Fruit fly (Drosophila melanogaster) whole organism, adult: ENCODE data around the gene CG16888.

Experiments used
- CG11617 ChIP-seq: fragments of 200-800 bp; sonication (Bioruptor generic); optimal IDR thresholded peaks from 2 replicates; lab custom pipeline; 2017; ENCODE audit warnings: mild to moderate bottlenecking, missing biosample characterization, missing genetic modification reagents, missing genetic modification characterization
- CG12768 ChIP-seq: fragments of 200-800 bp; sonication (Bioruptor generic); optimal IDR thresholded peaks from 2 replicates; lab custom pipeline; 2017; ENCODE audit warnings: missing biosample characterization, missing genetic modification characterization, mild to moderate bottlenecking, moderate library complexity, missing genetic modification reagents
- CG14711 ChIP-seq: fragments of 200-800 bp; sonication (Bioruptor generic); optimal IDR thresholded peaks from 2 replicates; lab custom pipeline; 2018; ENCODE audit warnings: missing biosample characterization, mild to moderate bottlenecking, missing genetic modification characterization, moderate library complexity
- CG1620 ChIP-seq: fragments of 200-800 bp; sonication (Bioruptor generic); optimal IDR thresholded peaks from 2 replicates; lab custom pipeline; 2016; ENCODE audit warnings: missing biosample characterization, missing genetic modification characterization
- CG33017 ChIP-seq: fragments of 200-800 bp; sonication (Bioruptor generic); optimal IDR thresholded peaks from 2 replicates; lab custom pipeline; 2018; ENCODE audit warnings: missing biosample characterization, mild to moderate bottlenecking, missing genetic modification characterization, moderate library complexity
- CG5204 ChIP-seq: fragments of 200-800 bp; sonication (Bioruptor generic); optimal IDR thresholded peaks from 2 replicates; lab custom pipeline; 2016; ENCODE audit warnings: missing biosample characterization, missing genetic modification characterization
- CG7045 ChIP-seq: fragments of 200-800 bp; sonication (Bioruptor generic); optimal IDR thresholded peaks from 2 replicates; lab custom pipeline; 2017; ENCODE audit warnings: missing biosample characterization, mild to moderate bottlenecking, missing genetic modification characterization
- CG7101 ChIP-seq: fragments of 200-800 bp; sonication (Bioruptor generic); optimal IDR thresholded peaks from 2 replicates; lab custom pipeline; 2018; ENCODE audit warnings: missing biosample characterization, mild to moderate bottlenecking, missing genetic modification characterization, moderate library complexity
- Clk ChIP-seq: fragments of 200-800 bp; sonication (Bioruptor generic); optimal IDR thresholded peaks from 2 replicates; lab custom pipeline; 2017; ENCODE audit warnings: missing biosample characterization, missing genetic modification characterization
- Crg-1 ChIP-seq: fragments of 200-800 bp; sonication (Bioruptor generic); optimal IDR thresholded peaks from 2 replicates; lab custom pipeline; 2016; ENCODE audit warnings: missing biosample characterization, missing genetic modification characterization
- Hr96 ChIP-seq: fragments of 200-800 bp; sonication (Bioruptor generic); optimal IDR thresholded peaks from 2 replicates; lab custom pipeline; 2016; ENCODE audit warnings: missing biosample characterization, missing genetic modification characterization
- Mnt ChIP-seq: fragments of 200-800 bp; sonication (Bioruptor generic); optimal IDR thresholded peaks from 2 replicates; lab custom pipeline; 2016; ENCODE audit warnings: missing biosample characterization, mild to moderate bottlenecking, missing genetic modification characterization
- bab1 ChIP-seq: fragments of 200-800 bp; sonication (Bioruptor generic); optimal IDR thresholded peaks from 3 replicates; lab custom pipeline; 2019; ENCODE audit warnings: missing biosample characterization, mild to moderate bottlenecking, missing genetic modification characterization, moderate library complexity
- cic ChIP-seq: fragments of 200-800 bp; sonication (Bioruptor generic); optimal IDR thresholded peaks from 2 replicates; lab custom pipeline; 2017; ENCODE audit warnings: missing biosample characterization, mild to moderate bottlenecking, missing genetic modification characterization, moderate library complexity
- cnc ChIP-seq, 2 experiments: fragments of >200 bp; optimal IDR thresholded peaks; 2 replicates each; lab custom pipeline; 2017
- kay ChIP-seq: fragments of 200-800 bp; sonication (Bioruptor generic); peaks from one replicate; lab custom pipeline; 2016; ENCODE audit warnings: missing biosample characterization, missing genetic modification characterization, borderline replicate concordance
- ovo ChIP-seq: fragments of 200-800 bp; sonication (Bioruptor generic); optimal IDR thresholded peaks from 2 replicates; lab custom pipeline; 2016; ENCODE audit warnings: missing biosample characterization, missing genetic modification characterization
- pad ChIP-seq: fragments of 200-800 bp; sonication (Bioruptor generic); optimal IDR thresholded peaks from 3 replicates; lab custom pipeline; 2017; ENCODE audit warnings: missing biosample characterization, missing genetic modification characterization, mild to moderate bottlenecking, moderate library complexity, missing genetic modification reagents
- tj ChIP-seq: fragments of 200-800 bp; sonication (Bioruptor generic); optimal IDR thresholded peaks from 3 replicates; lab custom pipeline; 2017; ENCODE audit warnings: missing biosample characterization, mild to moderate bottlenecking, missing genetic modification characterization, moderate library complexity
- toe ChIP-seq: fragments of 200-800 bp; sonication (Bioruptor generic); optimal IDR thresholded peaks from 2 replicates; lab custom pipeline; 2016; ENCODE audit warnings: missing biosample characterization, missing genetic modification characterization

CG16888 gene

dm6 chr2L:13803805-13804560 lies 9.1 kb downstream of the CG16888 start:
- peak; percentile 90 for TF ChIP-seq kay (GFP tag; lab: Kevin White, UChicago)
- TF ChIP-seq CG1620 (GFP tag; lab: Kevin White, UChicago): no peak
- no peak for TF ChIP-seq cnc (optimal IDR thresholded peaks at IDR 0.05; lab: Kevin White, UChicago)

- TF ChIP-seq cnc (optimal IDR thresholded peaks at IDR 0.05; lab: Kevin White, UChicago) (peak in 1 of 2 experiments; percentile 37), CG12768 (peak; percentile 70), CG11617 (GFP tag; lab: Kevin White, UChicago) (no peak), Hr96 (no peak), ovo (GFP tag; lab: Kevin White, UChicago) (peak; percentile 23), tj (peak; percentile 32), CG7045 (GFP tag; lab: Kevin White, UChicago) (no peak), kay (GFP tag; lab: Kevin White, UChicago) (no peak), CG5204 (GFP tag; lab: Kevin White, UChicago) (no peak), Clk (GFP tag; lab: Kevin White, UChicago) (no peak), Crg-1 (GFP tag; lab: Kevin White, UChicago) (no peak), cic (GFP tag; lab: Kevin White, UChicago) (peak; percentile 52), toe (GFP tag; lab: Kevin White, UChicago) (no peak), pad (GFP tag; lab: Kevin White, UChicago) (no peak), bab1 (GFP tag; lab: Kevin White, UChicago) (no peak), CG33017 (tag; lab: Kevin White, UChicago) (peak; percentile 1), Mnt (GFP tag; lab: Kevin White, UChicago) (peak; percentile 11), CG14711 (tag; lab: Kevin White, UChicago) (no peak), CG7101 (tag; lab: Kevin White, UChicago) (no peak), CG1620 (GFP tag; lab: Kevin White, UChicago) (no peak)
Measured at dm6 chr2L:13803032-13803661, 9.9 kb downstream of the CG16888 start, which contains the start of gene CAH1. Gene CAH1 (plus strand): TSS chr2L:13803626.

- TF ChIP-seq CG12768: peak; percentile 58
- peak; percentile 35 for TF ChIP-seq Mnt (GFP tag; lab: Kevin White, UChicago)
- TF ChIP-seq cic (GFP tag; lab: Kevin White, UChicago): peak; percentile 51
- no peak for TF ChIP-seq cnc (optimal IDR thresholded peaks at IDR 0.05; lab: Kevin White, UChicago)
- TF ChIP-seq CG7045 (GFP tag; lab: Kevin White, UChicago): no peak
- TF ChIP-seq Hr96: no peak
- no peak for TF ChIP-seq CG5204 (GFP tag; lab: Kevin White, UChicago)
- no peak for TF ChIP-seq CG1620 (GFP tag; lab: Kevin White, UChicago)
- no peak for TF ChIP-seq Clk (GFP tag; lab: Kevin White, UChicago)
- TF ChIP-seq kay (GFP tag; lab: Kevin White, UChicago): no peak
Measured at dm6 chr2L:13802075-13802639, 10.9 kb downstream of the CG16888 start.

- TF ChIP-seq CG7101 (tag; lab: Kevin White, UChicago) (peak; percentile 61), CG11617 (GFP tag; lab: Kevin White, UChicago) (no peak), CG5204 (GFP tag; lab: Kevin White, UChicago) (no peak), Mnt (GFP tag; lab: Kevin White, UChicago) (no peak), kay (GFP tag; lab: Kevin White, UChicago) (no peak), cic (GFP tag; lab: Kevin White, UChicago) (peak; percentile 60), Hr96 (no peak), Crg-1 (GFP tag; lab: Kevin White, UChicago) (peak; percentile 12), CG12768 (peak; percentile 16), CG33017 (tag; lab: Kevin White, UChicago) (peak; percentile 40), CG7045 (GFP tag; lab: Kevin White, UChicago) (peak; percentile 47), CG1620 (GFP tag; lab: Kevin White, UChicago) (no peak)
Measured at dm6 chr2L:13801166-13801565, 11.9 kb downstream of the CG16888 start.

dm6 chr2L:13793405-13793804 lies 19.7 kb downstream of the CG16888 start, which contains the start of gene Sec71:
Gene Sec71 (plus strand): TSS chr2L:13793521.
- TF ChIP-seq CG5204 (GFP tag; lab: Kevin White, UChicago) (no peak), Crg-1 (GFP tag; lab: Kevin White, UChicago) (no peak), cnc (optimal IDR thresholded peaks at IDR 0.05; lab: Kevin White, UChicago) (no peak), pad (GFP tag; lab: Kevin White, UChicago) (no peak), Clk (GFP tag; lab: Kevin White, UChicago) (no peak), tj (peak; percentile 37), kay (GFP tag; lab: Kevin White, UChicago) (no peak), CG7045 (GFP tag; lab: Kevin White, UChicago) (no peak), Mnt (GFP tag; lab: Kevin White, UChicago) (no peak), Hr96 (no peak), CG7101 (tag; lab: Kevin White, UChicago) (peak; percentile 33), ovo (GFP tag; lab: Kevin White, UChicago) (no peak), CG33017 (tag; lab: Kevin White, UChicago) (no peak), CG12768 (no peak), toe (GFP tag; lab: Kevin White, UChicago) (no peak), CG14711 (tag; lab: Kevin White, UChicago) (no peak), bab1 (GFP tag; lab: Kevin White, UChicago) (peak; percentile 52), CG11617 (GFP tag; lab: Kevin White, UChicago) (no peak), cic (GFP tag; lab: Kevin White, UChicago) (peak; percentile 2)
